Worm (Caenorhabditis elegans) whole organism, L4 larva: ENCODE results near the gene crls-1.
"Not testable (repeated sequence)": the region's sequence is repeated elsewhere in the genome, so short reads cannot be mapped to it uniquely, and the experiment has no call there.

Source experiments
- F10B5.3 ChIP-seq: sonication (generic microtip); optimal IDR thresholded peaks from 2 replicates; lab custom pipeline; 2016; ENCODE audit warnings: mild to moderate bottlenecking, missing genetic modification characterization, missing compliant biosample characterization
- F26F4.8 ChIP-seq: fragments of 200-800 bp; sonication (Bioruptor generic); conservative IDR thresholded peaks from 2 replicates; pipeline ENCODE4 v1.3.6; 2022; ENCODE audit warnings: missing genetic modification characterization, missing compliant biosample characterization
- Y105C5A.15 ChIP-seq: fragments of 200-800 bp; sonication (Bioruptor generic); IDR thresholded peaks from 2 replicates; pipeline ENCODE4 v1.3.6; 2022; ENCODE audit warnings: missing genetic modification characterization, missing compliant biosample characterization
- Y75B8A.6 ChIP-seq: fragments of 200-800 bp; sonication (Bioruptor generic); IDR thresholded peaks from 2 replicates; pipeline ENCODE4 v1.3.6; 2022; ENCODE audit warnings: missing genetic modification reagents, missing genetic modification characterization, missing compliant biosample characterization
- aha-1 ChIP-seq: fragments of 150-350 bp; peaks from one replicate; lab custom pipeline; 2014; ENCODE audit warnings: missing biosample characterization, missing genetic modification characterization
- arid-1 ChIP-seq: fragments of 200-800 bp; sonication (Bioruptor generic); conservative IDR thresholded peaks from 2 replicates; pipeline ENCODE4 v1.3.6; 2022; ENCODE audit warnings: missing genetic modification reagents, missing genetic modification characterization, missing compliant biosample characterization
- ceh-20 ChIP-seq: fragments of 200-800 bp; sonication (Bioruptor generic); IDR thresholded peaks from 2 replicates; pipeline ENCODE4 v1.3.6; 2022; ENCODE audit warnings: missing genetic modification reagents, missing genetic modification characterization, missing compliant biosample characterization
- ceh-62 ChIP-seq: sonication (generic microtip); optimal IDR thresholded peaks from 2 replicates; lab custom pipeline; 2017; ENCODE audit warnings: missing biosample characterization, missing genetic modification characterization
- cey-2 ChIP-seq: sonication (generic microtip); optimal IDR thresholded peaks from 3 replicates; lab custom pipeline; 2017; ENCODE audit warnings: missing genetic modification characterization, mild to moderate bottlenecking, missing compliant biosample characterization, antibody characterized with exemption, borderline replicate concordance; ENCODE audit not compliant: insufficient read depth
- daf-16 ChIP-seq, 3 experiments: sonication (generic microtip); optimal IDR thresholded peaks; 2 replicates each; lab custom pipeline; 2016 to 2017; ENCODE audit warnings: missing genetic modification characterization in 3 of 3, missing genetic modification reagents in 3 of 3, mild to moderate bottlenecking in 2 of 3, missing compliant biosample characterization in 2 of 3, missing biosample characterization in 1 of 3, moderate library complexity in 1 of 3
- daf-8 ChIP-seq: fragments of 200-800 bp; sonication (Bioruptor generic); IDR thresholded peaks from 2 replicates; pipeline ENCODE4 v1.3.6; 2022; ENCODE audit warnings: missing genetic modification characterization, missing compliant biosample characterization
- dmd-6 ChIP-seq: fragments of 200-800 bp; sonication (Bioruptor generic); IDR thresholded peaks from 2 replicates; pipeline ENCODE4 v1.3.6; 2022; ENCODE audit warnings: missing genetic modification reagents, missing genetic modification characterization, missing compliant biosample characterization
- dve-1 ChIP-seq: sonication (generic microtip); optimal IDR thresholded peaks from 2 replicates; lab custom pipeline; 2017; ENCODE audit warnings: antibody characterized with exemption, mild to moderate bottlenecking, missing genetic modification characterization, missing compliant biosample characterization; ENCODE audit not compliant: insufficient read depth
- gei-8 ChIP-seq: fragments of 200-800 bp; sonication (Bioruptor generic); optimal IDR thresholded peaks from 2 replicates; lab custom pipeline; 2018; ENCODE audit warnings: mild to moderate bottlenecking, missing genetic modification characterization, missing compliant biosample characterization
- hlh-11 ChIP-seq: fragments of 200-800 bp; sonication (Bioruptor generic); optimal IDR thresholded peaks from 2 replicates; lab custom pipeline; 2018; ENCODE audit warnings: mild to moderate bottlenecking, missing genetic modification characterization, missing compliant biosample characterization
- hlh-30 ChIP-seq: sonication (generic microtip); optimal IDR thresholded peaks from 2 replicates; lab custom pipeline; 2017; ENCODE audit warnings: antibody characterized with exemption, mild to moderate bottlenecking, missing genetic modification characterization, missing compliant biosample characterization; ENCODE audit not compliant: insufficient read depth
- lin-38 ChIP-seq: fragments of 200-800 bp; sonication (Bioruptor generic); IDR thresholded peaks from 2 replicates; pipeline ENCODE4 v1.3.6; 2022; ENCODE audit warnings: missing genetic modification reagents, missing genetic modification characterization, missing compliant biosample characterization
- lin-39 ChIP-seq: fragments of 150-350 bp; optimal IDR thresholded peaks from 2 replicates; lab custom pipeline; 2014; ENCODE audit warnings: missing biosample characterization, missing genetic modification reagents, missing genetic modification characterization
- lir-3 ChIP-seq: sonication (generic microtip); optimal IDR thresholded peaks from 2 replicates; lab custom pipeline; 2016; ENCODE audit warnings: mild to moderate bottlenecking, missing genetic modification characterization, missing compliant biosample characterization
- mdt-29 ChIP-seq: fragments of 200-800 bp; sonication (Bioruptor generic); IDR thresholded peaks from 2 replicates; pipeline ENCODE4 v1.3.6; 2022; ENCODE audit warnings: missing genetic modification reagents, missing genetic modification characterization, missing compliant biosample characterization
- mep-1 ChIP-seq: fragments of 150-350 bp; sonication (generic microtip); optimal IDR thresholded peaks from 3 replicates; lab custom pipeline; 2014; ENCODE audit warnings: missing biosample characterization, missing genetic modification characterization
- nhr-28 ChIP-seq: fragments of 150-350 bp; optimal IDR thresholded peaks from 2 replicates; lab custom pipeline; 2014; ENCODE audit warnings: missing biosample characterization, missing genetic modification characterization
- nhr-48 ChIP-seq: sonication (generic microtip); optimal IDR thresholded peaks from 2 replicates; lab custom pipeline; 2016; ENCODE audit warnings: mild to moderate bottlenecking, missing genetic modification characterization, missing compliant biosample characterization
- pha-4 ChIP-seq, 2 experiments: fragments of 150-350 bp in 1 of 2; fragments of 200-800 bp in 1 of 2; sonication (Bioruptor generic) in 1 of 2; IDR thresholded peaks in 1 of 2; optimal IDR thresholded peaks in 1 of 2; 2 replicates each; pipeline versions ENCODE4 v1.3.6 to Lab custom; 2014 to 2022; ENCODE audit warnings: missing genetic modification characterization in 2 of 2, missing genetic modification reagents in 2 of 2, missing biosample characterization in 1 of 2, missing compliant biosample characterization in 1 of 2
- pqm-1 ChIP-seq: sonication (generic microtip); optimal IDR thresholded peaks from 2 replicates; lab custom pipeline; 2017; ENCODE audit warnings: missing biosample characterization, missing genetic modification characterization
- sdz-12 ChIP-seq: fragments of 200-800 bp; sonication (Bioruptor generic); optimal IDR thresholded peaks from 2 replicates; lab custom pipeline; 2018; ENCODE audit warnings: mild to moderate bottlenecking, missing genetic modification characterization, missing compliant biosample characterization
- set-16 ChIP-seq: fragments of 200-800 bp; sonication (Bioruptor generic); IDR thresholded peaks from 2 replicates; pipeline ENCODE4 v1.3.6; 2022; ENCODE audit warnings: missing genetic modification reagents, missing genetic modification characterization, missing compliant biosample characterization
- snpc-1.2 ChIP-seq: fragments of 200-800 bp; sonication (Bioruptor generic); IDR thresholded peaks from 2 replicates; pipeline ENCODE4 v1.3.6; 2022; ENCODE audit warnings: missing genetic modification reagents, missing genetic modification characterization, missing compliant biosample characterization
- spr-1 ChIP-seq: sonication (generic microtip); optimal IDR thresholded peaks from 2 replicates; lab custom pipeline; 2016; ENCODE audit warnings: mild to moderate bottlenecking, missing genetic modification characterization, missing compliant biosample characterization
- tag-97 ChIP-seq: fragments of 200-800 bp; sonication (Bioruptor generic); IDR thresholded peaks from 2 replicates; pipeline ENCODE4 v1.3.6; 2022; ENCODE audit warnings: missing genetic modification characterization, missing compliant biosample characterization
- tra-1 ChIP-seq: fragments of 200-800 bp; sonication (Bioruptor generic); IDR thresholded peaks from 2 replicates; pipeline ENCODE4 v1.3.6; 2022; ENCODE audit warnings: missing genetic modification reagents, missing genetic modification characterization, missing compliant biosample characterization
- unc-130 ChIP-seq: sonication (generic microtip); optimal IDR thresholded peaks from 2 replicates; lab custom pipeline; 2016; ENCODE audit warnings: missing genetic modification reagents, missing genetic modification characterization, missing compliant biosample characterization
- unc-39 ChIP-seq: sonication (generic microtip); optimal IDR thresholded peaks from 2 replicates; lab custom pipeline; 2017; ENCODE audit warnings: missing biosample characterization, missing genetic modification characterization
- unc-62 ChIP-seq, 3 experiments: fragments of 150-350 bp in 1 of 3; sonication (generic microtip); optimal IDR thresholded peaks in 2 of 3; peaks in 1 of 3; 1 replicate in 1 of 3; 2 replicates in 2 of 3; lab custom pipeline; 2014 to 2017; ENCODE audit warnings: missing biosample characterization in 3 of 3, missing genetic modification characterization in 3 of 3, missing genetic modification reagents in 3 of 3, missing genotype in 1 of 3
- vab-7 ChIP-seq: fragments of 200-800 bp; sonication (Bioruptor generic); IDR thresholded peaks from 2 replicates; pipeline ENCODE4 v1.3.6; 2022; ENCODE audit warnings: missing genetic modification reagents, missing genetic modification characterization, missing compliant biosample characterization
- zip-2 ChIP-seq: fragments of 150-350 bp; optimal IDR thresholded peaks from 2 replicates; lab custom pipeline; 2014; ENCODE audit warnings: missing biosample characterization, missing genetic modification characterization
- ztf-7 ChIP-seq: fragments of 150-350 bp; optimal IDR thresholded peaks from 2 replicates; lab custom pipeline; 2014; ENCODE audit warnings: missing biosample characterization, missing genetic modification characterization

The crls-1 gene

ce11 chrIII:937961-938360 lies 28.3 kb upstream of the crls-1 start, which contains the start of gene fbxa-56 (continued):
- no peak for TF ChIP-seq cey-2 (tag; lab: Kevin White, UChicago)

- TF ChIP-seq daf-8 (GFP tag; lab: Robert Waterston, UW) (no peak), unc-62 (GFP tag; optimal IDR thresholded peaks at IDR 0.05 in 1 of 2; lab: Kevin White, UChicago) (peak in 1 of 2 experiments; percentile 6), unc-62 (tag; optimal IDR thresholded peaks at IDR 0.05; lab: Kevin White, UChicago) (no peak), hlh-11 (tag; lab: Kevin White, UChicago) (peak; percentile 75), Y75B8A.6 (no peak), nhr-28 (tag; lab: Kevin White, UChicago) (peak; percentile 25), dmd-6 (GFP tag; lab: Robert Waterston, UW) (peak; percentile 92), lin-38 (GFP tag; lab: Robert Waterston, UW) (no peak), pqm-1 (tag; lab: Kevin White, UChicago) (peak; percentile 43), dve-1 (tag; lab: Kevin White, UChicago) (peak; percentile 52), tra-1 (GFP tag; lab: Robert Waterston, UW) (peak; percentile 80), daf-16 (GFP tag; optimal IDR thresholded peaks at IDR 0.05; lab: Kevin White, UChicago) (no peak), daf-16 (tag; optimal IDR thresholded peaks at IDR 0.05; lab: Kevin White, UChicago) (peak; percentile 51)
- TF ChIP-seq, all 104 proteins: peak for 8
These were observed 26.4 kb upstream of the crls-1 start, which contains the start of gene fbxa-55 for ce11 chrIII:936037-936507. Gene fbxa-55, minus strand, starts transcription at chrIII:936087.

ce11 chrIII:931405-931804 lies 21.7 kb upstream of the crls-1 start:
- TF ChIP-seq nhr-48 (tag; lab: Kevin White, UChicago) (peak; percentile 28), spr-1 (tag; lab: Kevin White, UChicago) (peak; percentile 65), F10B5.3 (tag; lab: Kevin White, UChicago) (peak; percentile 19), daf-16 (GFP tag; optimal IDR thresholded peaks at IDR 0.05; lab: Kevin White, UChicago) (peak in 1 of 2 experiments; percentile 57), lir-3 (tag; lab: Kevin White, UChicago) (peak; percentile 69)
- TF ChIP-seq daf-16 (tag; optimal IDR thresholded peaks at IDR 0.05; lab: Kevin White, UChicago): not testable (repeated sequence)

ce11 chrIII:926216-926615 lies 16.5 kb upstream of the crls-1 start, which contains the start of gene pef-1:
Gene pef-1, minus strand, starts transcription at chrIII:926316.
- no peak for TF ChIP-seq lin-39
- no peak for TF ChIP-seq mdt-29 (GFP tag; lab: Robert Waterston, UW)
- TF ChIP-seq arid-1 (GFP tag; lab: Robert Waterston, UW): no peak
- TF ChIP-seq hlh-30: no peak
- TF ChIP-seq vab-7 (GFP tag; lab: Robert Waterston, UW): no peak
- TF ChIP-seq set-16 (GFP tag; lab: Robert Waterston, UW): no peak
- TF ChIP-seq gei-8 (GFP tag; lab: Kevin White, UChicago): no peak
- TF ChIP-seq snpc-1.2: no peak
- TF ChIP-seq F26F4.8 (GFP tag; lab: Robert Waterston, UW): no peak
- TF ChIP-seq aha-1 (tag; lab: Kevin White, UChicago): no peak
- TF ChIP-seq daf-16 (GFP tag; optimal IDR thresholded peaks at IDR 0.05; lab: Kevin White, UChicago): no peak
- TF ChIP-seq daf-16 (tag; optimal IDR thresholded peaks at IDR 0.05; lab: Kevin White, UChicago): no peak
- no peak for TF ChIP-seq Y105C5A.15 (GFP tag; lab: Robert Waterston, UW)
- TF ChIP-seq, all 104 proteins: peak for 0

ce11 chrIII:919322-919721 lies 9.6 kb upstream of the crls-1 start, which contains the start of gene F23H11.7:
Gene F23H11.7, minus strand, starts transcription at chrIII:919422.
- peak; percentile 2 for TF ChIP-seq aha-1 (tag; lab: Kevin White, UChicago)
- no peak for TF ChIP-seq snpc-1.2

ce11 chrIII:916897-917296 lies 7.2 kb upstream of the crls-1 start, which contains the start of gene idpp-13:
Gene idpp-13, minus strand, starts transcription at chrIII:916997.
- TF ChIP-seq tag-97 (GFP tag; lab: Robert Waterston, UW) (no peak), ceh-62 (tag; lab: Kevin White, UChicago) (no peak), mep-1 (tag; lab: Kevin White, UChicago) (no peak), hlh-30 (no peak), ztf-7 (tag; lab: Kevin White, UChicago) (no peak), pha-4 (GFP tag; IDR thresholded peaks at IDR 0.05; lab: Robert Waterston, UW) (no peak), pha-4 (tag; optimal IDR thresholded peaks at IDR 0.05; lab: Kevin White, UChicago) (no peak), aha-1 (tag; lab: Kevin White, UChicago) (no peak), sdz-12 (GFP tag; lab: Kevin White, UChicago) (no peak), hlh-11 (tag; lab: Kevin White, UChicago) (no peak), ceh-20 (GFP tag; lab: Robert Waterston, UW) (no peak), unc-130 (GFP tag; lab: Kevin White, UChicago) (no peak), zip-2 (tag; lab: Kevin White, UChicago) (no peak), unc-39 (tag; lab: Kevin White, UChicago) (no peak)
